Worm (Caenorhabditis elegans) whole organism, young adult: ENCODE results near the gene csn-3.

Experiments used
- K11D2.4 ChIP-seq: fragments of 200-800 bp; sonication (Bioruptor generic); IDR thresholded peaks from 2 replicates; pipeline ENCODE4 v1.3.6; 2022; ENCODE audit warnings: missing genetic modification reagents, missing genetic modification characterization, missing compliant biosample characterization
- K12H6.12 ChIP-seq: fragments of 200-800 bp; sonication (Bioruptor generic); optimal IDR thresholded peaks from 2 replicates; lab custom pipeline; 2018; ENCODE audit warnings: mild to moderate bottlenecking, missing genetic modification characterization, missing compliant biosample characterization
- athp-1 ChIP-seq: sonication (generic microtip); optimal IDR thresholded peaks from 2 replicates; lab custom pipeline; 2017; ENCODE audit warnings: mild to moderate bottlenecking, missing genetic modification characterization, missing compliant biosample characterization
- attf-3 ChIP-seq: fragments of 200-800 bp; sonication (Bioruptor generic); conservative IDR thresholded peaks from 2 replicates; pipeline ENCODE4 v1.3.6; 2022; ENCODE audit warnings: missing genetic modification reagents, missing genetic modification characterization, missing compliant biosample characterization
- ccch-3 ChIP-seq: fragments of 200-800 bp; sonication (Bioruptor generic); optimal IDR thresholded peaks from 2 replicates; lab custom pipeline; 2018; ENCODE audit warnings: mild to moderate bottlenecking, missing genetic modification characterization, missing compliant biosample characterization
- egrh-3 ChIP-seq: fragments of 200-800 bp; sonication (Bioruptor generic); IDR thresholded peaks from 2 replicates; pipeline ENCODE4 v1.3.6; 2022; ENCODE audit warnings: missing genetic modification reagents, missing genetic modification characterization, missing compliant biosample characterization
- nfya-1 ChIP-seq: sonication (generic microtip); optimal IDR thresholded peaks from 2 replicates; lab custom pipeline; 2017; ENCODE audit warnings: antibody characterized with exemption, missing compliant biosample characterization, missing genetic modification characterization, borderline replicate concordance; ENCODE audit not compliant: insufficient read depth
- snpc-4 ChIP-seq, 5 experiments: fragments of 150-350 bp in 1 of 5; sonication (generic microtip) in 4 of 5; optimal IDR thresholded peaks; 2 replicates each; lab custom pipeline; 2014 to 2018; ENCODE audit warnings: missing genetic modification characterization in 5 of 5, missing biosample characterization in 3 of 5, antibody characterized with exemption in 2 of 5, mild to moderate bottlenecking in 2 of 5, missing compliant biosample characterization in 2 of 5, missing genotype in 2 of 5, moderate library complexity in 2 of 5, missing genetic modification reagents in 1 of 5
- tlf-1 ChIP-seq: fragments of 200-800 bp; sonication (Bioruptor generic); optimal IDR thresholded peaks from 2 replicates; lab custom pipeline; 2018; ENCODE audit warnings: mild to moderate bottlenecking, missing genetic modification characterization, missing compliant biosample characterization
- unc-62 ChIP-seq: fragments of 150-350 bp; optimal IDR thresholded peaks from 2 replicates; lab custom pipeline; 2014; ENCODE audit warnings: missing biosample characterization, missing genetic modification reagents, missing genetic modification characterization
- ztf-25 ChIP-seq: fragments of 200-800 bp; sonication (Bioruptor generic); IDR thresholded peaks from 2 replicates; pipeline ENCODE4 v1.3.6; 2022; ENCODE audit warnings: missing genetic modification reagents, missing genetic modification characterization, missing compliant biosample characterization
- ztf-26 ChIP-seq: sonication (generic microtip); optimal IDR thresholded peaks from 2 replicates; lab custom pipeline; 2017; ENCODE audit warnings: missing genetic modification characterization, missing compliant biosample characterization
- ztf-3 ChIP-seq: fragments of 200-800 bp; sonication (Bioruptor generic); optimal IDR thresholded peaks from 2 replicates; lab custom pipeline; 2018; ENCODE audit warnings: mild to moderate bottlenecking, missing genetic modification characterization, missing compliant biosample characterization

ce11 chrIV:240257-240754 lies 45.8 kb downstream of the csn-3 start, which contains the start of the genes fnta-1 and cogc-8:
- TF ChIP-seq nfya-1 (tag; lab: Kevin White, UChicago): no peak
- TF ChIP-seq snpc-4 (GFP tag; optimal IDR thresholded peaks at IDR 0.05; lab: Kevin White, UChicago): no peak
- TF ChIP-seq snpc-4 (tag; optimal IDR thresholded peaks at IDR 0.05; lab: Kevin White, UChicago): no peak
- TF ChIP-seq athp-1 (tag; lab: Kevin White, UChicago): no peak
- TF ChIP-seq ccch-3: no peak
- no peak for TF ChIP-seq egrh-3 (GFP tag; lab: Robert Waterston, UW)
- no peak for TF ChIP-seq ztf-25 (GFP tag; lab: Robert Waterston, UW)
- TF ChIP-seq ztf-3 (GFP tag; lab: Kevin White, UChicago): no peak
- no peak for TF ChIP-seq tlf-1 (GFP tag; lab: Kevin White, UChicago)
- TF ChIP-seq attf-3: no peak
- no peak for TF ChIP-seq unc-62 (GFP tag; lab: Kevin White, UChicago)
- no peak for TF ChIP-seq ztf-26 (tag; lab: Kevin White, UChicago)
- TF ChIP-seq K11D2.4 (GFP tag; lab: Robert Waterston, UW): no peak
- no peak for TF ChIP-seq K12H6.12 (tag; lab: Kevin White, UChicago)
